In genomic region chrX:3680703-3681270, dm6 we compare ENCODE assay signal across 5 fruit fly cellular contexts.
TF ChIP-seq lines count a peak whose summit lies in the region.

No protein-coding gene starts in this region.

- TF ChIP-seq CTCF in whole organism, embryonic (GFP tag; optimal IDR thresholded peaks at IDR 0.05; lab: Kevin White, UChicago), result no peak

TF ChIP-seq in whole organism, adult, 20 proteins besides CTCF, POLR2A, EP300 and RAD21 (continues in another document):
- peak; percentile 28 for TF ChIP-seq Hr96 (GFP tag; optimal IDR thresholded peaks at IDR 0.05; lab: Kevin White, UChicago)
- no peak for TF ChIP-seq CG12768 (GFP tag; optimal IDR thresholded peaks at IDR 0.05; lab: Kevin White, UChicago)
- no peak for TF ChIP-seq CG1620 (GFP tag; optimal IDR thresholded peaks at IDR 0.05; lab: Kevin White, UChicago)
- no peak for TF ChIP-seq CG7045 (GFP tag; optimal IDR thresholded peaks at IDR 0.05; lab: Kevin White, UChicago)
- TF ChIP-seq CG11617 (GFP tag; optimal IDR thresholded peaks at IDR 0.05; lab: Kevin White, UChicago), result peak; percentile 36
- no peak for TF ChIP-seq CG33017 (tag; optimal IDR thresholded peaks at IDR 0.05; lab: Kevin White, UChicago)
- TF ChIP-seq Mnt (GFP tag; optimal IDR thresholded peaks at IDR 0.05; lab: Kevin White, UChicago), result no peak
- TF ChIP-seq kay (GFP tag; lab: Kevin White, UChicago; ENCODE audit: borderline replicate concordance), result no peak
- TF ChIP-seq toe (GFP tag; optimal IDR thresholded peaks at IDR 0.05; lab: Kevin White, UChicago), result no peak
- no peak for TF ChIP-seq Clk (GFP tag; optimal IDR thresholded peaks at IDR 0.05; lab: Kevin White, UChicago)
- TF ChIP-seq cnc (optimal IDR thresholded peaks at IDR 0.05; lab: Kevin White, UChicago), result no peak
- TF ChIP-seq Crg-1 (GFP tag; optimal IDR thresholded peaks at IDR 0.05; lab: Kevin White, UChicago), result no peak
- TF ChIP-seq tj (GFP tag; optimal IDR thresholded peaks at IDR 0.05; lab: Kevin White, UChicago), result no peak
- TF ChIP-seq CG14711 (tag; optimal IDR thresholded peaks at IDR 0.05; lab: Kevin White, UChicago), result peak; percentile 21
- TF ChIP-seq ovo (GFP tag; optimal IDR thresholded peaks at IDR 0.05; lab: Kevin White, UChicago), result no peak
- TF ChIP-seq bab1 (GFP tag; optimal IDR thresholded peaks at IDR 0.05; lab: Kevin White, UChicago), result peak; percentile 48
- TF ChIP-seq pad (GFP tag; optimal IDR thresholded peaks at IDR 0.05; lab: Kevin White, UChicago), result no peak
- no peak for TF ChIP-seq CG7101 (tag; optimal IDR thresholded peaks at IDR 0.05; lab: Kevin White, UChicago)
- no peak for TF ChIP-seq cic (GFP tag; optimal IDR thresholded peaks at IDR 0.05; lab: Kevin White, UChicago)

TF ChIP-seq in whole organism, embryonic, 481 proteins besides CTCF, POLR2A, EP300 and RAD21 (continues in another document):
- TF ChIP-seq CG30403 (GFP tag; optimal IDR thresholded peaks at IDR 0.05; lab: Kevin White, UChicago) (no peak), lbe (GFP tag; optimal IDR thresholded peaks at IDR 0.05; lab: Kevin White, UChicago) (peak; percentile 31), Nf-YA (GFP tag; IDR thresholded peaks at IDR 0.05; lab: Robert Waterston, UW) (no peak), Aef1 (GFP tag; IDR thresholded peaks at IDR 0.05; lab: Robert Waterston, UW) (no peak), sens (GFP tag; lab: Kevin White, UChicago) (peak; percentile 34), gem (tag; optimal IDR thresholded peaks at IDR 0.05; lab: Kevin White, UChicago) (peak; percentile 5), bsh (GFP tag; optimal IDR thresholded peaks at IDR 0.05; lab: Kevin White, UChicago) (peak in 1 of 2 experiments; percentile 64), CG6254 (GFP tag; optimal IDR thresholded peaks at IDR 0.05; lab: Kevin White, UChicago) (no peak), odd (GFP tag; optimal IDR thresholded peaks at IDR 0.05; lab: Kevin White, UChicago) (no peak), Drgx (GFP tag; IDR thresholded peaks at IDR 0.05; lab: Robert Waterston, UW) (peak; percentile 47), CG9437 (GFP tag; optimal IDR thresholded peaks at IDR 0.05; lab: Kevin White, UChicago) (no peak), ATbp (GFP tag; optimal IDR thresholded peaks at IDR 0.05; lab: Kevin White, UChicago) (peak; percentile 0), chinmo (GFP tag; IDR thresholded peaks at IDR 0.05; lab: Robert Waterston, UW; ENCODE audit: partially characterized antibody) (no peak), Eip74EF (GFP tag; optimal IDR thresholded peaks at IDR 0.05; lab: Kevin White, UChicago) (no peak), CG9876 (GFP tag; optimal IDR thresholded peaks at IDR 0.05; lab: Kevin White, UChicago) (no peak), Dek (tag; optimal IDR thresholded peaks at IDR 0.05; lab: Kevin White, UChicago) (no peak), caup (GFP tag; optimal IDR thresholded peaks at IDR 0.05; lab: Kevin White, UChicago; ENCODE audit: severe bottlenecking) (no peak), Opbp (GFP tag; IDR thresholded peaks at IDR 0.05; lab: Robert Waterston, UW; ENCODE audit: partially characterized antibody) (no peak), nom (GFP tag; optimal IDR thresholded peaks at IDR 0.05; lab: Kevin White, UChicago) (peak; percentile 61)

TF ChIP-seq in whole organism, prepupa, 60 proteins besides CTCF, POLR2A, EP300 and RAD21 (continues in another document):
- TF ChIP-seq CG9139 (GFP tag; optimal IDR thresholded peaks at IDR 0.05; lab: Kevin White, UChicago) (no peak), Eip78C (GFP tag; lab: Kevin White, UChicago) (peak; percentile 94), fkh (GFP tag; optimal IDR thresholded peaks at IDR 0.05; lab: Kevin White, UChicago) (no peak), Hr4 (GFP tag; optimal IDR thresholded peaks at IDR 0.05; lab: Kevin White, UChicago) (peak; percentile 67), dsx (GFP tag; optimal IDR thresholded peaks at IDR 0.05; lab: Kevin White, UChicago; ENCODE audit: poor library complexity, severe bottlenecking) (peak; percentile 40), acj6 (GFP tag; optimal IDR thresholded peaks at IDR 0.05; lab: Kevin White, UChicago) (peak; percentile 81), CG1621 (tag; optimal IDR thresholded peaks at IDR 0.05; lab: Kevin White, UChicago) (peak; percentile 48), Ets21C (GFP tag; optimal IDR thresholded peaks at IDR 0.05; lab: Kevin White, UChicago) (peak; percentile 59), esn (GFP tag; optimal IDR thresholded peaks at IDR 0.05; lab: Kevin White, UChicago) (peak; percentile 82), Eip93F (GFP tag; optimal IDR thresholded peaks at IDR 0.05; lab: Kevin White, UChicago) (no peak), Smox (GFP tag; optimal IDR thresholded peaks at IDR 0.05; lab: Kevin White, UChicago) (peak; percentile 78), dac (GFP tag; optimal IDR thresholded peaks at IDR 0.05; lab: Kevin White, UChicago) (no peak), ss (GFP tag; optimal IDR thresholded peaks at IDR 0.05; lab: Kevin White, UChicago) (peak; percentile 36 to 77), CG8632 (GFP tag; optimal IDR thresholded peaks at IDR 0.05; lab: Kevin White, UChicago) (peak; percentile 71), Lpt (GFP tag; optimal IDR thresholded peaks at IDR 0.05; lab: Kevin White, UChicago) (peak; percentile 7), CG15336 (GFP tag; IDR thresholded peaks at IDR 0.05; lab: Robert Waterston, UW) (peak; percentile 76), CG6276 (GFP tag; optimal IDR thresholded peaks at IDR 0.05; lab: Kevin White, UChicago) (peak; percentile 24), Eip75B (GFP tag; optimal IDR thresholded peaks at IDR 0.05; lab: Kevin White, UChicago) (peak; percentile 73), CG6854 (GFP tag; optimal IDR thresholded peaks at IDR 0.05; lab: Kevin White, UChicago) (no peak), CG7368 (GFP tag; optimal IDR thresholded peaks at IDR 0.05; lab: Kevin White, UChicago) (peak; percentile 22)

TF ChIP-seq in whole organism, pupa, 21 proteins besides CTCF, POLR2A, EP300 and RAD21 (continues in another document):
- TF ChIP-seq CG15710 (tag; optimal IDR thresholded peaks at IDR 0.05; lab: Kevin White, UChicago) (peak; percentile 77), fd96Ca (GFP tag; IDR thresholded peaks at IDR 0.05; lab: Robert Waterston, UW) (peak; percentile 28; the same call in 1 of the 3 replicates), EcR (GFP tag; optimal IDR thresholded peaks at IDR 0.05; lab: Kevin White, UChicago) (no peak), CG12605 (GFP tag; IDR thresholded peaks at IDR 0.05; lab: Robert Waterston, UW) (peak; percentile 72; the same call in 1 of the 2 replicates), CG13204 (GFP tag; optimal IDR thresholded peaks at IDR 0.05; lab: Kevin White, UChicago) (no peak), CG9948 (tag; optimal IDR thresholded peaks at IDR 0.05; lab: Kevin White, UChicago) (peak; percentile 72), CG14655 (GFP tag; optimal IDR thresholded peaks at IDR 0.05; lab: Kevin White, UChicago) (peak; percentile 72), CG8159 (tag; optimal IDR thresholded peaks at IDR 0.05; lab: Kevin White, UChicago) (peak; percentile 82), CG34367 (tag; optimal IDR thresholded peaks at IDR 0.05; lab: Kevin White, UChicago) (peak; percentile 40), gl (tag; optimal IDR thresholded peaks at IDR 0.05; lab: Kevin White, UChicago) (no peak), Pif1A (GFP tag; optimal IDR thresholded peaks at IDR 0.05; lab: Kevin White, UChicago) (peak; percentile 74), CG17806 (tag; optimal IDR thresholded peaks at IDR 0.05; lab: Kevin White, UChicago) (peak; percentile 74), CG10348 (GFP tag; IDR thresholded peaks at IDR 0.05; lab: Robert Waterston, UW) (no peak), rn (GFP tag; IDR thresholded peaks at IDR 0.05; lab: Robert Waterston, UW) (no peak), Snoo (tag; optimal IDR thresholded peaks at IDR 0.05; lab: Kevin White, UChicago) (peak; percentile 66), D1 (tag; optimal IDR thresholded peaks at IDR 0.05; lab: Kevin White, UChicago) (no peak), CG4496 (GFP tag; IDR thresholded peaks at IDR 0.05; lab: Robert Waterston, UW) (0 out of 3 replicates have a peak, but pooled peaks have one; percentile 51), CG8301 (tag; optimal IDR thresholded peaks at IDR 0.05; lab: Kevin White, UChicago) (peak; percentile 47), Pif1B (GFP tag; optimal IDR thresholded peaks at IDR 0.05; lab: Kevin White, UChicago) (peak; percentile 23), CG32121 (GFP tag; IDR thresholded peaks at IDR 0.05; lab: Robert Waterston, UW) (peak; percentile 58)

TF ChIP-seq in whole organism, wandering third instar larva, 38 proteins besides CTCF, POLR2A, EP300 and RAD21 (continues in another document):
- TF ChIP-seq Hr78 (GFP tag; optimal IDR thresholded peaks at IDR 0.05; lab: Kevin White, UChicago) (no peak), dmrt93B (GFP tag; optimal IDR thresholded peaks at IDR 0.05; lab: Kevin White, UChicago) (peak; percentile 28), pan (optimal IDR thresholded peaks at IDR 0.05; lab: Kevin White, UChicago) (no peak), Abd-B (GFP tag; optimal IDR thresholded peaks at IDR 0.05; lab: Kevin White, UChicago) (no peak), br (GFP tag; optimal IDR thresholded peaks at IDR 0.05; lab: Kevin White, UChicago) (peak; percentile 67), tai (GFP tag; optimal IDR thresholded peaks at IDR 0.05; lab: Kevin White, UChicago) (no peak), CG9705 (GFP tag; optimal IDR thresholded peaks at IDR 0.05; lab: Kevin White, UChicago) (no peak), psq (GFP tag; optimal IDR thresholded peaks at IDR 0.05; lab: Kevin White, UChicago) (peak; percentile 13), Myc (optimal IDR thresholded peaks at IDR 0.05; lab: Kevin White, UChicago) (no peak), brk (GFP tag; optimal IDR thresholded peaks at IDR 0.05; lab: Kevin White, UChicago) (no peak), Dfd (GFP tag; optimal IDR thresholded peaks at IDR 0.05; lab: Kevin White, UChicago) (no peak), CrebA (GFP tag; optimal IDR thresholded peaks at IDR 0.05; lab: Kevin White, UChicago; ENCODE audit: borderline replicate concordance) (peak; percentile 52), h (GFP tag; optimal IDR thresholded peaks at IDR 0.05; lab: Kevin White, UChicago) (peak; percentile 64), GATAd (GFP tag; optimal IDR thresholded peaks at IDR 0.05; lab: Kevin White, UChicago) (no peak), Sp1 (GFP tag; optimal IDR thresholded peaks at IDR 0.05; lab: Kevin White, UChicago) (peak; percentile 67), HLH106 (tag; optimal IDR thresholded peaks at IDR 0.05; lab: Kevin White, UChicago) (peak; percentile 42), foxo (GFP tag; optimal IDR thresholded peaks at IDR 0.05; lab: Kevin White, UChicago) (peak in 1 of 2 experiments; percentile 60), Vsx2 (GFP tag; optimal IDR thresholded peaks at IDR 0.05; lab: Kevin White, UChicago; ENCODE audit: partially characterized antibody) (peak; percentile 83), Hnf4 (GFP tag; optimal IDR thresholded peaks at IDR 0.05; lab: Kevin White, UChicago) (peak; percentile 9), jim (GFP tag; optimal IDR thresholded peaks at IDR 0.05; lab: Kevin White, UChicago) (no peak), Jra (GFP tag; optimal IDR thresholded peaks at IDR 0.05; lab: Kevin White, UChicago) (no peak), Mio (GFP tag; optimal IDR thresholded peaks at IDR 0.05; lab: Kevin White, UChicago) (no peak), Dif (GFP tag; optimal IDR thresholded peaks at IDR 0.05; lab: Kevin White, UChicago; ENCODE audit: partially characterized antibody) (no peak), N (GFP tag; optimal IDR thresholded peaks at IDR 0.05; lab: Kevin White, UChicago) (no peak)
